Fruit fly (Drosophila melanogaster): Measurements from ENCODE around the gene CG9951.

CG9951 gene

dm6 chr3L:16844920-16845573 lies 17.9 kb upstream of the CG9951 start, which contains the start of the genes kud and Zcchc7 (continued):
- no peak; the same call in 2 of the 3 replicates for TF ChIP-seq jigr1 (GFP tag; IDR thresholded peaks at IDR 0.05)
- peak in 1 of 2 experiments; percentile 43 for TF ChIP-seq bsh (GFP tag; optimal IDR thresholded peaks at IDR 0.05)
- no peak for TF ChIP-seq gsb-n (tag; optimal IDR thresholded peaks at IDR 0.05)
- TF ChIP-seq Myb (GFP tag; optimal IDR thresholded peaks at IDR 0.05), result peak; percentile 21
- TF ChIP-seq unpg (GFP tag; optimal IDR thresholded peaks at IDR 0.05), result no peak
- peak; percentile 47 for TF ChIP-seq CG3163 (GFP tag; optimal IDR thresholded peaks at IDR 0.05)
- TF ChIP-seq bcd (GFP tag; optimal IDR thresholded peaks at IDR 0.05), result no peak
- TF ChIP-seq p53 (GFP tag; optimal IDR thresholded peaks at IDR 0.05), result no peak
- no peak for TF ChIP-seq toy (GFP tag; IDR thresholded peaks at IDR 0.05)
- no peak for TF ChIP-seq unc-4 (GFP tag; IDR thresholded peaks at IDR 0.05; ENCODE audit: partially characterized antibody)
- no peak for TF ChIP-seq CG5245 (GFP tag; optimal IDR thresholded peaks at IDR 0.05)
- no peak for TF ChIP-seq CG10321 (GFP tag; IDR thresholded peaks at IDR 0.05)
- TF ChIP-seq Sox102F (GFP tag; optimal IDR thresholded peaks at IDR 0.05), result no peak
- peak; percentile 59 for TF ChIP-seq Camta (GFP tag; optimal IDR thresholded peaks at IDR 0.05)
- TF ChIP-seq gem (tag; optimal IDR thresholded peaks at IDR 0.05), result no peak
- TF ChIP-seq fd64A (GFP tag; optimal IDR thresholded peaks at IDR 0.05), result no peak
- no peak for TF ChIP-seq CG12769 (tag; optimal IDR thresholded peaks at IDR 0.05)
- TF ChIP-seq CG13424 (tag; optimal IDR thresholded peaks at IDR 0.05), result peak; percentile 82
- TF ChIP-seq Hr51 (GFP tag; optimal IDR thresholded peaks at IDR 0.05), result peak in 1 of 2 experiments; percentile 59
- TF ChIP-seq CG6683 (GFP tag; optimal IDR thresholded peaks at IDR 0.05), result no peak
- no peak for TF ChIP-seq emc (GFP tag; optimal IDR thresholded peaks at IDR 0.05)
- TF ChIP-seq CG17802 (tag; optimal IDR thresholded peaks at IDR 0.05), result peak; percentile 84
- TF ChIP-seq D (optimal IDR thresholded peaks at IDR 0.05), result no peak
- no peak for TF ChIP-seq D (GFP tag; optimal IDR thresholded peaks at IDR 0.05)
- peak; percentile 61 for TF ChIP-seq PHDP (tag; optimal IDR thresholded peaks at IDR 0.05)
- peak; percentile 80 for TF ChIP-seq lilli (GFP tag; optimal IDR thresholded peaks at IDR 0.05)
- no peak for TF ChIP-seq CG4707 (GFP tag; optimal IDR thresholded peaks at IDR 0.05)
- peak; percentile 30 for TF ChIP-seq cato (GFP tag; optimal IDR thresholded peaks at IDR 0.05; ENCODE audit: borderline replicate concordance)
- no peak for TF ChIP-seq CG31224 (GFP tag; IDR thresholded peaks at IDR 0.05)
- TF ChIP-seq CG12219 (GFP tag; optimal IDR thresholded peaks at IDR 0.05), result no peak
- TF ChIP-seq CG10565 (GFP tag; optimal IDR thresholded peaks at IDR 0.05), result no peak
- peak; percentile 10; the same call in 1 of the 2 replicates for TF ChIP-seq sens-2 (GFP tag; IDR thresholded peaks at IDR 0.05)
- TF ChIP-seq Asciz (GFP tag; optimal IDR thresholded peaks at IDR 0.05), result peak; percentile 41
- TF ChIP-seq CG15479 (GFP tag; optimal IDR thresholded peaks at IDR 0.05), result no peak
- no peak for TF ChIP-seq CG11093 (GFP tag; IDR thresholded peaks at IDR 0.05)
- peak; percentile 86 for TF ChIP-seq sug (tag; optimal IDR thresholded peaks at IDR 0.05)
- peak; percentile 39 for TF ChIP-seq CHES-1-like (GFP tag; optimal IDR thresholded peaks at IDR 0.05)
- TF ChIP-seq ci (GFP tag; IDR thresholded peaks at IDR 0.05), result no peak
- peak; percentile 49 for TF ChIP-seq CG18619 (GFP tag; optimal IDR thresholded peaks at IDR 0.05)
- peak; percentile 36 for TF ChIP-seq maf-S (GFP tag; optimal IDR thresholded peaks at IDR 0.05)
- TF ChIP-seq fd3F (GFP tag; optimal IDR thresholded peaks at IDR 0.05), result peak; percentile 56
- peak; percentile 22 for TF ChIP-seq nom (GFP tag; optimal IDR thresholded peaks at IDR 0.05)
- TF ChIP-seq chif (GFP tag; optimal IDR thresholded peaks at IDR 0.05), result peak in 1 of 2 experiments; percentile 59
- TF ChIP-seq ranshi (GFP tag; IDR thresholded peaks at IDR 0.05), result no peak
- TF ChIP-seq crc (GFP tag; optimal IDR thresholded peaks at IDR 0.05), result no peak
- peak; percentile 79 for TF ChIP-seq stwl (tag; optimal IDR thresholded peaks at IDR 0.05)
- TF ChIP-seq CG15073 (GFP tag; optimal IDR thresholded peaks at IDR 0.05), result no peak
- TF ChIP-seq Fer1 (GFP tag; optimal IDR thresholded peaks at IDR 0.05), result peak; percentile 70
- no peak for TF ChIP-seq CG10147 (GFP tag; optimal IDR thresholded peaks at IDR 0.05)

All from whole organism, embryonic.